Fruit fly (Drosophila melanogaster) whole organism, prepupa: ENCODE measurements around the gene Pen.

Experiments
- Blimp-1 ChIP-seq: fragments of 200-800 bp; sonication (Bioruptor generic); optimal IDR thresholded peaks from 3 replicates; lab custom pipeline; 2017; ENCODE audit warnings: missing biosample characterization, missing genetic modification characterization, mild to moderate bottlenecking, moderate library complexity, missing genetic modification reagents
- CG11762 ChIP-seq: fragments of 200-800 bp; sonication (Bioruptor generic); optimal IDR thresholded peaks from 3 replicates; lab custom pipeline; 2016; ENCODE audit warnings: missing biosample characterization, missing genetic modification characterization; ENCODE audit not compliant: insufficient read depth
- CG11902 ChIP-seq: fragments of 200-800 bp; sonication (Bioruptor generic); optimal IDR thresholded peaks from 3 replicates; lab custom pipeline; 2016; ENCODE audit warnings: missing biosample characterization, missing genetic modification characterization
- CG16779 ChIP-seq: fragments of 200-800 bp; sonication (Bioruptor generic); optimal IDR thresholded peaks from 3 replicates; lab custom pipeline; 2017; ENCODE audit warnings: missing biosample characterization, mild to moderate bottlenecking, missing genetic modification characterization
- CG3032 ChIP-seq: fragments of 200-800 bp; optimal IDR thresholded peaks from 2 replicates; lab custom pipeline; 2019; ENCODE audit warnings: missing biosample characterization, mild to moderate bottlenecking, missing genetic modification characterization, moderate library complexity
- CG31627 ChIP-seq: fragments of 200-800 bp; sonication (Bioruptor generic); optimal IDR thresholded peaks from 3 replicates; lab custom pipeline; 2016; ENCODE audit warnings: missing biosample characterization, missing genetic modification characterization
- CG34406 ChIP-seq: fragments of 200-800 bp; sonication (Bioruptor generic); optimal IDR thresholded peaks from 3 replicates; lab custom pipeline; 2016; ENCODE audit warnings: missing biosample characterization, missing genetic modification characterization
- CG3919 ChIP-seq: fragments of 200-800 bp; sonication (Bioruptor generic); optimal IDR thresholded peaks from 3 replicates; lab custom pipeline; 2016; ENCODE audit warnings: missing biosample characterization, missing genetic modification characterization
- CG4318 ChIP-seq: fragments of 200-800 bp; sonication (Bioruptor generic); optimal IDR thresholded peaks from 3 replicates; lab custom pipeline; 2017; ENCODE audit warnings: missing biosample characterization, mild to moderate bottlenecking, missing genetic modification characterization
- CG6276 ChIP-seq: fragments of 200-800 bp; sonication (Bioruptor generic); optimal IDR thresholded peaks from 2 replicates; lab custom pipeline; 2017; ENCODE audit warnings: missing biosample characterization, mild to moderate bottlenecking, missing genetic modification characterization
- CG6854 ChIP-seq: fragments of 200-800 bp; sonication (Bioruptor generic); optimal IDR thresholded peaks from 2 replicates; lab custom pipeline; 2017; ENCODE audit warnings: missing biosample characterization, mild to moderate bottlenecking, missing genetic modification characterization
- CG7368 ChIP-seq: fragments of 200-800 bp; sonication (Bioruptor generic); optimal IDR thresholded peaks from 3 replicates; lab custom pipeline; 2016; ENCODE audit warnings: missing biosample characterization, missing genetic modification characterization
- CG8119 ChIP-seq: fragments of 200-800 bp; sonication (Bioruptor generic); IDR thresholded peaks from 3 replicates; pipeline ENCODE4 v1.3.6; 2022; ENCODE audit warnings: missing biosample characterization, missing genetic modification characterization
- CG8632 ChIP-seq: fragments of 200-800 bp; sonication (Bioruptor generic); optimal IDR thresholded peaks from 3 replicates; lab custom pipeline; 2016; ENCODE audit warnings: missing biosample characterization, missing genetic modification characterization
- Eip78C ChIP-seq: fragments of 200-800 bp; sonication (Bioruptor generic); peaks from one replicate; lab custom pipeline; 2016; ENCODE audit warnings: missing biosample characterization, missing genetic modification characterization
- Ets21C ChIP-seq: fragments of 200-800 bp; sonication (Bioruptor generic); optimal IDR thresholded peaks from 3 replicates; lab custom pipeline; 2016; ENCODE audit warnings: missing biosample characterization, missing genetic modification characterization
- Ets96B ChIP-seq: fragments of 200-800 bp; optimal IDR thresholded peaks from 2 replicates; lab custom pipeline; 2019; ENCODE audit warnings: missing biosample characterization, mild to moderate bottlenecking, missing genetic modification characterization, moderate library complexity
- Gug ChIP-seq: fragments of 200-800 bp; sonication (Bioruptor generic); IDR thresholded peaks from 2 replicates; pipeline ENCODE4 v1.3.6; 2022; ENCODE audit warnings: missing biosample characterization, missing genetic modification characterization
- Hr38 ChIP-seq: sonication (Bioruptor generic); optimal IDR thresholded peaks from 2 replicates; lab custom pipeline; 2016; ENCODE audit warnings: missing biosample characterization, missing genetic modification characterization
- Hr4 ChIP-seq: fragments of 200-800 bp; sonication (Bioruptor generic); optimal IDR thresholded peaks from 3 replicates; lab custom pipeline; 2016; ENCODE audit warnings: missing biosample characterization, missing genetic modification characterization
- Lpt ChIP-seq: fragments of 200-800 bp; sonication (Bioruptor generic); optimal IDR thresholded peaks from 3 replicates; lab custom pipeline; 2016; ENCODE audit warnings: missing biosample characterization, missing genetic modification characterization
- Met ChIP-seq: fragments of 200-800 bp; sonication (Bioruptor generic); optimal IDR thresholded peaks from 3 replicates; lab custom pipeline; 2016; ENCODE audit warnings: missing biosample characterization, missing genetic modification characterization
- OdsH ChIP-seq: fragments of 200-800 bp; sonication (Bioruptor generic); optimal IDR thresholded peaks from 3 replicates; lab custom pipeline; 2016; ENCODE audit warnings: missing biosample characterization, missing genetic modification characterization
- Smox ChIP-seq: fragments of 200-800 bp; sonication (Bioruptor generic); optimal IDR thresholded peaks from 3 replicates; lab custom pipeline; 2016; ENCODE audit warnings: missing biosample characterization, missing genetic modification characterization
- Sox14 ChIP-seq: fragments of 200-800 bp; sonication (Bioruptor generic); optimal IDR thresholded peaks from 3 replicates; lab custom pipeline; 2016; ENCODE audit warnings: missing biosample characterization, missing genetic modification characterization
- Sox15 ChIP-seq: fragments of 200-800 bp; sonication (Bioruptor generic); optimal IDR thresholded peaks from 3 replicates; lab custom pipeline; 2016; ENCODE audit warnings: missing biosample characterization, missing genetic modification characterization
- acj6 ChIP-seq: fragments of 200-800 bp; sonication (Bioruptor generic); optimal IDR thresholded peaks from 3 replicates; lab custom pipeline; 2016; ENCODE audit warnings: missing biosample characterization, missing genetic modification characterization
- cyc ChIP-seq: fragments of 200-800 bp; sonication (Bioruptor generic); optimal IDR thresholded peaks from 3 replicates; lab custom pipeline; 2016; ENCODE audit warnings: missing biosample characterization, missing genetic modification characterization
- dac ChIP-seq: fragments of 200-800 bp; sonication (Bioruptor generic); optimal IDR thresholded peaks from 2 replicates; lab custom pipeline; 2017; ENCODE audit warnings: missing biosample characterization, mild to moderate bottlenecking, missing genetic modification characterization
- dsx ChIP-seq: fragments of 200-800 bp; optimal IDR thresholded peaks from 3 replicates; lab custom pipeline; 2019; ENCODE audit warnings: missing biosample characterization, mild to moderate bottlenecking, missing genetic modification characterization, moderate library complexity; ENCODE audit not compliant: poor library complexity, severe bottlenecking
- eg ChIP-seq: fragments of 200-800 bp; sonication (Bioruptor generic); IDR thresholded peaks from 3 replicates; pipeline ENCODE4 v1.3.6; 2022; ENCODE audit warnings: missing biosample characterization, missing genetic modification characterization
- esn ChIP-seq: fragments of 200-800 bp; sonication (Bioruptor generic); optimal IDR thresholded peaks from 2 replicates; lab custom pipeline; 2016; ENCODE audit warnings: missing biosample characterization, mild to moderate bottlenecking, missing genetic modification characterization, moderate library complexity
- fd59A ChIP-seq: fragments of 200-800 bp; sonication (Bioruptor generic); optimal IDR thresholded peaks from 2 replicates; lab custom pipeline; 2017; ENCODE audit warnings: missing biosample characterization, mild to moderate bottlenecking, missing genetic modification characterization, missing genetic modification reagents
- fd85E ChIP-seq: fragments of 200-800 bp; sonication (Bioruptor generic); optimal IDR thresholded peaks from 3 replicates; lab custom pipeline; 2016; ENCODE audit warnings: missing biosample characterization, missing genetic modification characterization
- fkh ChIP-seq: fragments of 200-800 bp; sonication (Bioruptor generic); optimal IDR thresholded peaks from 3 replicates; lab custom pipeline; 2017; ENCODE audit warnings: missing biosample characterization, mild to moderate bottlenecking, missing genetic modification characterization, moderate library complexity
- lz ChIP-seq: fragments of 200-800 bp; sonication (Bioruptor generic); optimal IDR thresholded peaks from 3 replicates; lab custom pipeline; 2016; ENCODE audit warnings: missing biosample characterization, missing genetic modification characterization
- net ChIP-seq: fragments of 200-800 bp; sonication (Bioruptor generic); optimal IDR thresholded peaks from 3 replicates; lab custom pipeline; 2016; ENCODE audit warnings: missing biosample characterization, missing genetic modification characterization
- pdm3 ChIP-seq: fragments of 200-800 bp; sonication (Bioruptor generic); optimal IDR thresholded peaks from 3 replicates; lab custom pipeline; 2016; ENCODE audit warnings: missing biosample characterization, missing genetic modification characterization
- salr ChIP-seq, 2 experiments: fragments of 200-800 bp; sonication (Bioruptor generic); optimal IDR thresholded peaks; 3 replicates each; lab custom pipeline; 2016 to 2018; ENCODE audit warnings: missing biosample characterization in 2 of 2, missing genetic modification characterization in 2 of 2, mild to moderate bottlenecking in 1 of 2
- spab ChIP-seq: fragments of 200-800 bp; sonication (Bioruptor generic); optimal IDR thresholded peaks from 2 replicates; lab custom pipeline; 2017; ENCODE audit warnings: missing biosample characterization, mild to moderate bottlenecking, missing genetic modification characterization, missing genetic modification reagents
- svp ChIP-seq: fragments of 200-800 bp; sonication (Bioruptor generic); peaks from one replicate; lab custom pipeline; 2016; ENCODE audit warnings: missing biosample characterization, missing genetic modification characterization
- topi ChIP-seq: fragments of 200-800 bp; sonication (Bioruptor generic); optimal IDR thresholded peaks from 3 replicates; lab custom pipeline; 2016; ENCODE audit warnings: missing biosample characterization, missing genetic modification characterization
- vri ChIP-seq: fragments of 200-800 bp; sonication (Bioruptor generic); optimal IDR thresholded peaks from 3 replicates; lab custom pipeline; 2016; ENCODE audit warnings: missing biosample characterization, mild to moderate bottlenecking, missing genetic modification characterization

Gene Pen

dm6 chr2L:10035786-10036364, 20.8 kb upstream of the Pen start (continued):
- peak; percentile 36 for TF ChIP-seq CG6276
- TF ChIP-seq svp (GFP tag; lab: Kevin White, UChicago): peak; percentile 11
- TF ChIP-seq CG3032 (tag; lab: Kevin White, UChicago): peak; percentile 16
- TF ChIP-seq esn (GFP tag; lab: Kevin White, UChicago): no peak
- TF ChIP-seq Smox (GFP tag; lab: Kevin White, UChicago): no peak
- peak; percentile 10 for TF ChIP-seq dac (GFP tag; lab: Kevin White, UChicago)
- TF ChIP-seq net (GFP tag; lab: Kevin White, UChicago): peak; percentile 56
- no peak for TF ChIP-seq Sox15 (GFP tag; lab: Kevin White, UChicago)
- peak; percentile 53; the same call in 2 of the 3 replicates for TF ChIP-seq eg

- TF ChIP-seq vri (GFP tag; lab: Kevin White, UChicago): peak; percentile 14
- no peak for TF ChIP-seq dsx (GFP tag; lab: Kevin White, UChicago)
- no peak for TF ChIP-seq dac (GFP tag; lab: Kevin White, UChicago)
- no peak for TF ChIP-seq Hr38
- TF ChIP-seq spab (GFP tag; lab: Kevin White, UChicago): no peak
- TF ChIP-seq CG11762 (GFP tag; lab: Kevin White, UChicago): no peak
- TF ChIP-seq CG3919: no peak
These were observed 7.4 kb upstream of the Pen start, which contains the start of gene CG33301 for dm6 chr2L:10049280-10049679. CG33301 (plus strand) TSS chr2L:10049580.

dm6 chr2L:10053583-10054263, 3.0 kb upstream of the Pen start, which contains the start of gene Cpr31A:
Cpr31A (plus strand) TSS chr2L:10054213.
- TF ChIP-seq Eip78C (GFP tag; lab: Kevin White, UChicago) (peak; percentile 20), Gug (no peak), CG16779 (tag; lab: Kevin White, UChicago) (no peak), svp (GFP tag; lab: Kevin White, UChicago) (peak; percentile 15), CG8119 (GFP tag; lab: Robert Waterston, UW) (no peak), CG8632 (GFP tag; lab: Kevin White, UChicago) (no peak), Blimp-1 (GFP tag; lab: Kevin White, UChicago) (peak; percentile 85)

- TF ChIP-seq Sox14 (GFP tag; lab: Kevin White, UChicago) (peak; percentile 98), dac (GFP tag; lab: Kevin White, UChicago) (peak; percentile 93), vri (GFP tag; lab: Kevin White, UChicago) (peak; percentile 95), esn (GFP tag; lab: Kevin White, UChicago) (peak; percentile 98), fkh (GFP tag; lab: Kevin White, UChicago) (no peak), CG34406 (GFP tag; lab: Kevin White, UChicago) (peak; percentile 96), fd85E (peak; percentile 94), cyc (GFP tag; lab: Kevin White, UChicago) (peak; percentile 98), CG6854 (GFP tag; lab: Kevin White, UChicago) (peak; percentile 95), CG8632 (GFP tag; lab: Kevin White, UChicago) (peak; percentile 95), salr (GFP tag; optimal IDR thresholded peaks at IDR 0.05; lab: Kevin White, UChicago) (peak; percentile 94 to 96), Hr4 (GFP tag; lab: Kevin White, UChicago) (peak; percentile 94), Sox15 (GFP tag; lab: Kevin White, UChicago) (peak; percentile 96), Ets96B (tag; lab: Kevin White, UChicago) (peak; percentile 96), CG7368 (GFP tag; lab: Kevin White, UChicago) (peak; percentile 98), acj6 (peak; percentile 98), eg (peak; percentile 97), Met (GFP tag; lab: Kevin White, UChicago) (peak; percentile 98), OdsH (GFP tag; lab: Kevin White, UChicago) (peak; percentile 97), CG11902 (GFP tag; lab: Kevin White, UChicago) (peak; percentile 96), fd59A (peak; percentile 94), net (GFP tag; lab: Kevin White, UChicago) (peak; percentile 98), pdm3 (GFP tag; lab: Kevin White, UChicago) (peak; percentile 97), CG31627 (GFP tag; lab: Kevin White, UChicago) (peak; percentile 98), lz (GFP tag; lab: Kevin White, UChicago) (peak; percentile 98), svp (GFP tag; lab: Kevin White, UChicago) (peak; percentile 99), Blimp-1 (GFP tag; lab: Kevin White, UChicago) (peak; percentile 94), Ets21C (peak; percentile 96), CG4318 (GFP tag; lab: Kevin White, UChicago) (peak; percentile 91), topi (GFP tag; lab: Kevin White, UChicago) (peak; percentile 97), Lpt (GFP tag; lab: Kevin White, UChicago) (peak; percentile 96), CG3032 (tag; lab: Kevin White, UChicago) (peak; percentile 97)
These were observed 536 bp downstream of the Pen start for dm6 chr2L:10057236-10057635.
